Worm (Caenorhabditis elegans) whole organism, L2 larva: ENCODE data around the gene nhr-232.

Experiments used
- C34F6.9 ChIP-seq: fragments of 150-350 bp; optimal IDR thresholded peaks from 2 replicates; lab custom pipeline; 2014; ENCODE audit warnings: missing biosample characterization, missing genetic modification characterization
- Y55F3AM.14 ChIP-seq: fragments of 200-800 bp; sonication (Bioruptor generic); optimal IDR thresholded peaks from 2 replicates; lab custom pipeline; 2018; ENCODE audit warnings: mild to moderate bottlenecking, missing genetic modification characterization, missing compliant biosample characterization
- ZK546.5 ChIP-seq: sonication (generic microtip); optimal IDR thresholded peaks from 2 replicates; lab custom pipeline; 2017; ENCODE audit warnings: missing biosample characterization, missing genetic modification characterization
- alr-1 ChIP-seq: fragments of 150-350 bp; optimal IDR thresholded peaks from 2 replicates; lab custom pipeline; 2014; ENCODE audit warnings: missing biosample characterization, missing genetic modification characterization
- aly-2 ChIP-seq: fragments of 150-350 bp; optimal IDR thresholded peaks from 2 replicates; lab custom pipeline; 2014; ENCODE audit warnings: missing biosample characterization, missing genetic modification characterization
- ama-1 ChIP-seq: fragments of 150-350 bp; optimal IDR thresholded peaks from 2 replicates; lab custom pipeline; 2018; ENCODE audit warnings: inconsistent platforms
- crh-2 ChIP-seq: sonication (generic microtip); optimal IDR thresholded peaks from 2 replicates; lab custom pipeline; 2017; ENCODE audit warnings: missing biosample characterization, missing genetic modification characterization
- egl-27 ChIP-seq: sonication (generic microtip); optimal IDR thresholded peaks from 3 replicates; lab custom pipeline; 2017; ENCODE audit warnings: missing biosample characterization, missing genetic modification reagents, missing genetic modification characterization
- elt-1 ChIP-seq: fragments of 150-350 bp; optimal IDR thresholded peaks from 2 replicates; lab custom pipeline; 2014; ENCODE audit warnings: missing biosample characterization, missing genetic modification characterization
- elt-3 ChIP-seq: sonication (generic microtip); optimal IDR thresholded peaks from 2 replicates; lab custom pipeline; 2017; ENCODE audit warnings: missing biosample characterization, missing genetic modification characterization
- gmeb-1 ChIP-seq: fragments of 150-350 bp; optimal IDR thresholded peaks from 2 replicates; lab custom pipeline; 2014; ENCODE audit warnings: missing biosample characterization, missing genetic modification characterization
- lin-13 ChIP-seq: fragments of 150-350 bp; optimal IDR thresholded peaks from 2 replicates; lab custom pipeline; 2014; ENCODE audit warnings: missing biosample characterization, missing genetic modification reagents, missing genetic modification characterization
- lin-39 ChIP-seq: fragments of 150-350 bp; optimal IDR thresholded peaks from 2 replicates; lab custom pipeline; 2014; ENCODE audit warnings: missing biosample characterization, missing genetic modification reagents, missing genetic modification characterization
- mbf-1 ChIP-seq: sonication (generic microtip); optimal IDR thresholded peaks from 2 replicates; lab custom pipeline; 2017; ENCODE audit warnings: missing biosample characterization, missing genetic modification characterization
- mdl-1 ChIP-seq, 2 experiments: fragments of 150-350 bp in 1 of 2; sonication (generic microtip) in 1 of 2; optimal IDR thresholded peaks; 2 replicates each; lab custom pipeline; 2017; ENCODE audit warnings: missing biosample characterization in 2 of 2, missing genetic modification characterization in 2 of 2
- nhr-11 ChIP-seq: fragments of 150-350 bp; optimal IDR thresholded peaks from 2 replicates; lab custom pipeline; 2014; ENCODE audit warnings: missing biosample characterization, missing genetic modification characterization
- nhr-237 ChIP-seq: fragments of 150-350 bp; optimal IDR thresholded peaks from 2 replicates; lab custom pipeline; 2014; ENCODE audit warnings: missing biosample characterization, missing genetic modification characterization
- snpc-4 ChIP-seq: fragments of 150-350 bp; optimal IDR thresholded peaks from 2 replicates; lab custom pipeline; 2014; ENCODE audit warnings: missing biosample characterization, missing genetic modification characterization
- unc-62 ChIP-seq: fragments of 150-350 bp; optimal IDR thresholded peaks from 2 replicates; lab custom pipeline; 2014; ENCODE audit warnings: missing biosample characterization, missing genetic modification reagents, missing genetic modification characterization
- ztf-11 ChIP-seq: sonication (generic microtip); optimal IDR thresholded peaks from 2 replicates; lab custom pipeline; 2017; ENCODE audit warnings: missing biosample characterization, missing genetic modification characterization
- ztf-4 ChIP-seq: fragments of 150-350 bp; optimal IDR thresholded peaks from 2 replicates; lab custom pipeline; 2014; ENCODE audit warnings: missing biosample characterization, missing genetic modification characterization

Gene nhr-232

ce11 chrV:10294549-10294948 is 38.6 kb downstream of the nhr-232 start, which contains the start of gene col-150:
col-150 (minus strand) TSS chrV:10294649.
- TF ChIP-seq elt-1 (tag; lab: Kevin White, UChicago): no peak
- no peak for TF ChIP-seq mbf-1 (tag; lab: Kevin White, UChicago)
- no peak for TF ChIP-seq lin-13 (GFP tag; lab: Kevin White, UChicago)
- TF ChIP-seq alr-1: no peak
- no peak for TF ChIP-seq elt-3 (tag; lab: Kevin White, UChicago)
- no peak for TF ChIP-seq C34F6.9 (tag; lab: Kevin White, UChicago)
- no peak for TF ChIP-seq nhr-237 (tag; lab: Kevin White, UChicago)
- no peak for TF ChIP-seq snpc-4
- no peak for TF ChIP-seq gmeb-1 (tag; lab: Kevin White, UChicago)
- no peak for TF ChIP-seq lin-39
- no peak for TF ChIP-seq aly-2
- no peak for TF ChIP-seq mdl-1 (tag; optimal IDR thresholded peaks at IDR 0.05; lab: Kevin White, UChicago)
- no peak for TF ChIP-seq ama-1
- no peak for TF ChIP-seq Y55F3AM.14 (GFP tag; lab: Kevin White, UChicago)
- TF ChIP-seq unc-62 (GFP tag; lab: Kevin White, UChicago): no peak
- TF ChIP-seq crh-2 (tag; lab: Kevin White, UChicago): no peak
- TF ChIP-seq egl-27 (tag; lab: Kevin White, UChicago): no peak
- TF ChIP-seq ZK546.5 (tag; lab: Kevin White, UChicago): no peak

ce11 chrV:10297099-10297498 is 41.1 kb downstream of the nhr-232 start, which contains the start of gene B0024.4:
B0024.4 (plus strand) TSS chrV:10297399.
- TF ChIP-seq egl-27 (tag; lab: Kevin White, UChicago): no peak
- no peak for TF ChIP-seq ztf-4 (tag; lab: Kevin White, UChicago)
- TF ChIP-seq elt-1 (tag; lab: Kevin White, UChicago): no peak
- TF ChIP-seq nhr-11 (tag; lab: Kevin White, UChicago): no peak
- TF ChIP-seq ama-1: no peak

ce11 chrV:10307283-10307682 is 51.3 kb downstream of the nhr-232 start, which contains the start of gene che-12:
che-12 (minus strand) TSS chrV:10307383.
- TF ChIP-seq ztf-11 (tag; lab: Kevin White, UChicago) (no peak), aly-2 (no peak), elt-3 (tag; lab: Kevin White, UChicago) (no peak), lin-39 (no peak), unc-62 (GFP tag; lab: Kevin White, UChicago) (no peak), ZK546.5 (tag; lab: Kevin White, UChicago) (no peak), mdl-1 (tag; optimal IDR thresholded peaks at IDR 0.05; lab: Kevin White, UChicago) (no peak)
